Fruit fly (Drosophila melanogaster) whole organism, prepupa: ENCODE measurements around the gene DIP-alpha.

Experiments
- Blimp-1 ChIP-seq: fragments of 200-800 bp; sonication (Bioruptor generic); optimal IDR thresholded peaks from 3 replicates; lab custom pipeline; 2017; ENCODE audit warnings: missing biosample characterization, missing genetic modification characterization, mild to moderate bottlenecking, moderate library complexity, missing genetic modification reagents
- CG10631 ChIP-seq: fragments of 200-800 bp; sonication (Bioruptor generic); optimal IDR thresholded peaks from 2 replicates; lab custom pipeline; 2016; ENCODE audit warnings: missing biosample characterization, missing genetic modification characterization
- CG10669 ChIP-seq: fragments of 200-800 bp; sonication (Bioruptor generic); optimal IDR thresholded peaks from 3 replicates; lab custom pipeline; 2018; ENCODE audit warnings: missing biosample characterization, mild to moderate bottlenecking, missing genetic modification characterization, moderate library complexity
- CG11294 ChIP-seq: fragments of 200-800 bp; sonication (Bioruptor generic); IDR thresholded peaks from 2 replicates; pipeline ENCODE4 v1.3.6; 2022; ENCODE audit warnings: missing biosample characterization, missing genetic modification characterization
- CG1621 ChIP-seq: fragments of 200-800 bp; sonication (Bioruptor generic); optimal IDR thresholded peaks from 3 replicates; lab custom pipeline; 2018; ENCODE audit warnings: missing biosample characterization, mild to moderate bottlenecking, missing genetic modification characterization
- CG16779 ChIP-seq: fragments of 200-800 bp; sonication (Bioruptor generic); optimal IDR thresholded peaks from 3 replicates; lab custom pipeline; 2017; ENCODE audit warnings: missing biosample characterization, mild to moderate bottlenecking, missing genetic modification characterization
- CG31627 ChIP-seq: fragments of 200-800 bp; sonication (Bioruptor generic); optimal IDR thresholded peaks from 3 replicates; lab custom pipeline; 2016; ENCODE audit warnings: missing biosample characterization, missing genetic modification characterization
- CG4318 ChIP-seq: fragments of 200-800 bp; sonication (Bioruptor generic); optimal IDR thresholded peaks from 3 replicates; lab custom pipeline; 2017; ENCODE audit warnings: missing biosample characterization, mild to moderate bottlenecking, missing genetic modification characterization
- CG6276 ChIP-seq: fragments of 200-800 bp; sonication (Bioruptor generic); optimal IDR thresholded peaks from 2 replicates; lab custom pipeline; 2017; ENCODE audit warnings: missing biosample characterization, mild to moderate bottlenecking, missing genetic modification characterization
- CG6808 ChIP-seq: fragments of 200-800 bp; sonication (Bioruptor generic); optimal IDR thresholded peaks from 3 replicates; lab custom pipeline; 2017; ENCODE audit warnings: missing biosample characterization, missing genetic modification characterization, mild to moderate bottlenecking, moderate library complexity, missing genetic modification reagents
- CG6854 ChIP-seq: fragments of 200-800 bp; sonication (Bioruptor generic); optimal IDR thresholded peaks from 2 replicates; lab custom pipeline; 2017; ENCODE audit warnings: missing biosample characterization, mild to moderate bottlenecking, missing genetic modification characterization
- CG8319 ChIP-seq: fragments of 200-800 bp; sonication (Bioruptor generic); optimal IDR thresholded peaks from 3 replicates; lab custom pipeline; 2016; ENCODE audit warnings: missing biosample characterization, missing genetic modification characterization
- CG8632 ChIP-seq: fragments of 200-800 bp; sonication (Bioruptor generic); optimal IDR thresholded peaks from 3 replicates; lab custom pipeline; 2016; ENCODE audit warnings: missing biosample characterization, missing genetic modification characterization
- CG9139 ChIP-seq: fragments of 200-800 bp; sonication (Bioruptor generic); optimal IDR thresholded peaks from 3 replicates; lab custom pipeline; 2017; ENCODE audit warnings: missing biosample characterization, mild to moderate bottlenecking, missing genetic modification characterization
- Eip75B ChIP-seq: fragments of 200-800 bp; sonication (Bioruptor generic); optimal IDR thresholded peaks from 3 replicates; lab custom pipeline; 2016; ENCODE audit warnings: missing biosample characterization, missing genetic modification characterization
- Eip78C ChIP-seq: fragments of 200-800 bp; sonication (Bioruptor generic); peaks from one replicate; lab custom pipeline; 2016; ENCODE audit warnings: missing biosample characterization, missing genetic modification characterization
- Eip93F ChIP-seq: fragments of 200-800 bp; sonication (Bioruptor generic); optimal IDR thresholded peaks from 2 replicates; lab custom pipeline; 2016; ENCODE audit warnings: missing biosample characterization, mild to moderate bottlenecking, missing genetic modification characterization
- Ets21C ChIP-seq: fragments of 200-800 bp; sonication (Bioruptor generic); optimal IDR thresholded peaks from 3 replicates; lab custom pipeline; 2016; ENCODE audit warnings: missing biosample characterization, missing genetic modification characterization
- Ets96B ChIP-seq: fragments of 200-800 bp; optimal IDR thresholded peaks from 2 replicates; lab custom pipeline; 2019; ENCODE audit warnings: missing biosample characterization, mild to moderate bottlenecking, missing genetic modification characterization, moderate library complexity
- Gug ChIP-seq: fragments of 200-800 bp; sonication (Bioruptor generic); IDR thresholded peaks from 2 replicates; pipeline ENCODE4 v1.3.6; 2022; ENCODE audit warnings: missing biosample characterization, missing genetic modification characterization
- Hr38 ChIP-seq: sonication (Bioruptor generic); optimal IDR thresholded peaks from 2 replicates; lab custom pipeline; 2016; ENCODE audit warnings: missing biosample characterization, missing genetic modification characterization
- Hr39 ChIP-seq: fragments of 200-800 bp; sonication (Bioruptor generic); optimal IDR thresholded peaks from 2 replicates; lab custom pipeline; 2016; ENCODE audit warnings: missing biosample characterization, missing genetic modification characterization
- Lpt ChIP-seq: fragments of 200-800 bp; sonication (Bioruptor generic); optimal IDR thresholded peaks from 3 replicates; lab custom pipeline; 2016; ENCODE audit warnings: missing biosample characterization, missing genetic modification characterization
- Met ChIP-seq: fragments of 200-800 bp; sonication (Bioruptor generic); optimal IDR thresholded peaks from 3 replicates; lab custom pipeline; 2016; ENCODE audit warnings: missing biosample characterization, missing genetic modification characterization
- OdsH ChIP-seq: fragments of 200-800 bp; sonication (Bioruptor generic); optimal IDR thresholded peaks from 3 replicates; lab custom pipeline; 2016; ENCODE audit warnings: missing biosample characterization, missing genetic modification characterization
- Smox ChIP-seq: fragments of 200-800 bp; sonication (Bioruptor generic); optimal IDR thresholded peaks from 3 replicates; lab custom pipeline; 2016; ENCODE audit warnings: missing biosample characterization, missing genetic modification characterization
- Sox102F ChIP-seq: fragments of 200-800 bp; sonication (Bioruptor generic); optimal IDR thresholded peaks from 2 replicates; lab custom pipeline; 2016; ENCODE audit warnings: missing biosample characterization, mild to moderate bottlenecking, missing genetic modification characterization
- Sox14 ChIP-seq: fragments of 200-800 bp; sonication (Bioruptor generic); optimal IDR thresholded peaks from 3 replicates; lab custom pipeline; 2016; ENCODE audit warnings: missing biosample characterization, missing genetic modification characterization
- Sox15 ChIP-seq: fragments of 200-800 bp; sonication (Bioruptor generic); optimal IDR thresholded peaks from 3 replicates; lab custom pipeline; 2016; ENCODE audit warnings: missing biosample characterization, missing genetic modification characterization
- achi ChIP-seq: fragments of 200-800 bp; sonication (Bioruptor generic); optimal IDR thresholded peaks from 3 replicates; lab custom pipeline; 2016; ENCODE audit warnings: missing biosample characterization, missing genetic modification characterization
- acj6 ChIP-seq: fragments of 200-800 bp; sonication (Bioruptor generic); optimal IDR thresholded peaks from 3 replicates; lab custom pipeline; 2016; ENCODE audit warnings: missing biosample characterization, missing genetic modification characterization
- cyc ChIP-seq: fragments of 200-800 bp; sonication (Bioruptor generic); optimal IDR thresholded peaks from 3 replicates; lab custom pipeline; 2016; ENCODE audit warnings: missing biosample characterization, missing genetic modification characterization
- dac ChIP-seq: fragments of 200-800 bp; sonication (Bioruptor generic); optimal IDR thresholded peaks from 2 replicates; lab custom pipeline; 2017; ENCODE audit warnings: missing biosample characterization, mild to moderate bottlenecking, missing genetic modification characterization
- dsx ChIP-seq: fragments of 200-800 bp; optimal IDR thresholded peaks from 3 replicates; lab custom pipeline; 2019; ENCODE audit warnings: missing biosample characterization, mild to moderate bottlenecking, missing genetic modification characterization, moderate library complexity; ENCODE audit not compliant: poor library complexity, severe bottlenecking
- eg ChIP-seq: fragments of 200-800 bp; sonication (Bioruptor generic); IDR thresholded peaks from 3 replicates; pipeline ENCODE4 v1.3.6; 2022; ENCODE audit warnings: missing biosample characterization, missing genetic modification characterization
- esn ChIP-seq: fragments of 200-800 bp; sonication (Bioruptor generic); optimal IDR thresholded peaks from 2 replicates; lab custom pipeline; 2016; ENCODE audit warnings: missing biosample characterization, mild to moderate bottlenecking, missing genetic modification characterization, moderate library complexity
- fd59A ChIP-seq: fragments of 200-800 bp; sonication (Bioruptor generic); optimal IDR thresholded peaks from 2 replicates; lab custom pipeline; 2017; ENCODE audit warnings: missing biosample characterization, mild to moderate bottlenecking, missing genetic modification characterization, missing genetic modification reagents
- fd85E ChIP-seq: fragments of 200-800 bp; sonication (Bioruptor generic); optimal IDR thresholded peaks from 3 replicates; lab custom pipeline; 2016; ENCODE audit warnings: missing biosample characterization, missing genetic modification characterization
- lz ChIP-seq: fragments of 200-800 bp; sonication (Bioruptor generic); optimal IDR thresholded peaks from 3 replicates; lab custom pipeline; 2016; ENCODE audit warnings: missing biosample characterization, missing genetic modification characterization
- pdm3 ChIP-seq: fragments of 200-800 bp; sonication (Bioruptor generic); optimal IDR thresholded peaks from 3 replicates; lab custom pipeline; 2016; ENCODE audit warnings: missing biosample characterization, missing genetic modification characterization
- salr ChIP-seq, 2 experiments: fragments of 200-800 bp; sonication (Bioruptor generic); optimal IDR thresholded peaks; 3 replicates each; lab custom pipeline; 2016 to 2018; ENCODE audit warnings: missing biosample characterization in 2 of 2, missing genetic modification characterization in 2 of 2, mild to moderate bottlenecking in 1 of 2
- spab ChIP-seq: fragments of 200-800 bp; sonication (Bioruptor generic); optimal IDR thresholded peaks from 2 replicates; lab custom pipeline; 2017; ENCODE audit warnings: missing biosample characterization, mild to moderate bottlenecking, missing genetic modification characterization, missing genetic modification reagents
- topi ChIP-seq: fragments of 200-800 bp; sonication (Bioruptor generic); optimal IDR thresholded peaks from 3 replicates; lab custom pipeline; 2016; ENCODE audit warnings: missing biosample characterization, missing genetic modification characterization

DIP-alpha gene

DNA sequence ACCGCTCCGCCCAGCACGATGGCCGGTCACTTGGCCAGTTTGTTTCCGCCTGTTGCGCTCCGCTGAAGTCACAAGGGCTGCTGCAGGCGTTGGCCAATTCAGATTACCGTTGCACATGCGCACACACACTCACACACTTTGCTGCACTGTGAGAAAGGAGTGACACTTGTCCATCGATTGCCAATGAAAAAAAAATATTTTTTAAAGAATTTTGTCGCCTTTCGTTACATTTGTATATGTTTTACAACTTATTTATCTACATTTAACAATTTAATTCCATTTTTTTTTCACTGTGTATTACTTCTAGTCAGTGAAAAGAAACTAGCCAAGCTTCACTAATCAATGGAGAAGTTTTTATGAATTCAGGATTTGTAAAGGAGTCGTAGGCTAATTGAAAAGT is 95.4 kb downstream of the DIP-alpha start (continued):
- TF ChIP-seq CG11294 (GFP tag; lab: Robert Waterston, UW) = peak; percentile 49; the same call in 1 of the 2 replicates
- no peak for TF ChIP-seq Hr38 (GFP tag; lab: Kevin White, UChicago)
- no peak for TF ChIP-seq Eip93F (GFP tag; lab: Kevin White, UChicago)
- no peak for TF ChIP-seq fd85E
- TF ChIP-seq CG31627 (GFP tag; lab: Kevin White, UChicago) = peak; percentile 77
- TF ChIP-seq acj6 (GFP tag; lab: Kevin White, UChicago) = peak; percentile 81
- peak; percentile 50 for TF ChIP-seq Sox15 (GFP tag; lab: Kevin White, UChicago)
- peak; percentile 6 for TF ChIP-seq CG16779 (tag; lab: Kevin White, UChicago)
- TF ChIP-seq CG6276 (GFP tag; lab: Kevin White, UChicago) = peak; percentile 72
- peak; percentile 79 for TF ChIP-seq lz (GFP tag; lab: Kevin White, UChicago)
- TF ChIP-seq Smox (GFP tag; lab: Kevin White, UChicago) = peak; percentile 77
- peak; percentile 53 for TF ChIP-seq CG6808 (GFP tag; lab: Kevin White, UChicago)
- TF ChIP-seq cyc (GFP tag; lab: Kevin White, UChicago) = peak; percentile 77
- peak; percentile 50 for TF ChIP-seq fd59A (GFP tag; lab: Kevin White, UChicago)
- peak; percentile 79 for TF ChIP-seq Hr39 (GFP tag; lab: Kevin White, UChicago)
- peak; percentile 82 for TF ChIP-seq topi (GFP tag; lab: Kevin White, UChicago)
- TF ChIP-seq Gug = peak; percentile 63
- peak; percentile 79 for TF ChIP-seq pdm3 (GFP tag; lab: Kevin White, UChicago)
- TF ChIP-seq CG4318 (GFP tag; lab: Kevin White, UChicago) = peak; percentile 70
- TF ChIP-seq CG8319 (GFP tag; lab: Kevin White, UChicago) = peak; percentile 48

DNA sequence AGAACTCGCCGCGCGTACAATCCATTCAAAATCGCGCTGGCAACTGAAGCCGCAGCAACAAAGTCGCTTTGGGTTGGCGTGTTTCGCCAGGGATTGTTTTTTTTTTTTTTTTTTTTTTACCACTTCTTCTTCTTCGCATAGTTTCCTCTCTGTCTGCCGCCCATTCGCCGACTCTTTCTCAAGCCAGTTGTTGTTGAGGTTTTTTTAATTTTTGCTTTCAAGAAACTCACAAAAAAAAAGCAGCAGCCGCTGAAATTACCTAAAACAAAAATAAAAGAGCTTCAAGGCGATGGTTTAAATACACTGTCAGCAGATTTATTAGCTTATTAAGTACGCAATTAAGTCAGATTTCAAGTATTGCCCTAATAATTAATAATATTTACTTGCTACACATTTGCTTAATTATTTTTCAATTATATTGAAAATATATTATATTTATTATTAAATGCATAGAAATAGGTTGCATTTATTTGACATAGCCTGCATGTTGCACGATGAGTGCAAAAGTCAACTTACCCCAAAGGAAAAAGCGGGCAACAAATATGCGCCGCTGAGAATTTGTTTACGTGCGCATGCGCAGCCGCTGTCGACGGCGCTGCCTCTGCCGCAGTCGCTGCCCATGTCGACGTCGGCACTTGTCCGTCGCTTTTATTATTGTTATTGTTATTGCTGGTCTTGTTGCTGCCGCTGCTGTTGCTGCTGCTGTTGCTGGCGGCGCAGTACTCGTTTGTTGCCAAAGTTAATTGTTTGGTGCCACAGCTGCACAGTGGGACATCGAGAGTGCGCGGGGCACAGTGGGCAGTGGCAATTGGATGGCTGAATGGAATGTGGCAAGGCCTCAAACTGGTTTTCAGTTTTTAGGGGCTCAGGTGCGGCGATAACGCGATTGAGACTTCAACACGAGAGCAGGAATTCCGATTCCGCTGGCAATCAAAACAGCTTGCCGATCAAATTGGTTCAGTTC is 96.7 kb downstream of the DIP-alpha start, which contains the start of gene CG12206:
Gene CG12206, minus strand, starts transcription at position 49 of the 964 bp plus-strand sequence.
- TF ChIP-seq Sox14 (GFP tag; lab: Kevin White, UChicago) (no peak), CG10631 (GFP tag; lab: Kevin White, UChicago) (peak; percentile 72), Blimp-1 (GFP tag; lab: Kevin White, UChicago) (peak; percentile 66), CG16779 (tag; lab: Kevin White, UChicago) (peak; percentile 85), Met (GFP tag; lab: Kevin White, UChicago) (peak; percentile 22), Eip75B (GFP tag; lab: Kevin White, UChicago) (peak; percentile 50), Ets21C (GFP tag; lab: Kevin White, UChicago) (no peak), CG6854 (GFP tag; lab: Kevin White, UChicago) (peak; percentile 60), Eip93F (GFP tag; lab: Kevin White, UChicago) (no peak), salr (GFP tag; optimal IDR thresholded peaks at IDR 0.05; lab: Kevin White, UChicago) (peak; percentile 59 to 76), esn (peak; percentile 59), Smox (GFP tag; lab: Kevin White, UChicago) (peak; percentile 7), CG10669 (GFP tag; lab: Kevin White, UChicago) (peak; percentile 92), eg (peak; percentile 80), CG1621 (peak; percentile 82), Lpt (GFP tag; lab: Kevin White, UChicago) (peak; percentile 66), CG4318 (GFP tag; lab: Kevin White, UChicago) (peak; percentile 65), Hr39 (GFP tag; lab: Kevin White, UChicago) (no peak), acj6 (GFP tag; lab: Kevin White, UChicago) (peak; percentile 57), CG6808 (GFP tag; lab: Kevin White, UChicago) (peak; percentile 91), CG8632 (GFP tag; lab: Kevin White, UChicago) (peak; percentile 81), Ets96B (tag; lab: Kevin White, UChicago) (peak; percentile 88), dac (GFP tag; lab: Kevin White, UChicago) (peak; percentile 30), OdsH (GFP tag; lab: Kevin White, UChicago) (peak; percentile 54), cyc (GFP tag; lab: Kevin White, UChicago) (peak; percentile 8), Eip78C (GFP tag; lab: Kevin White, UChicago) (peak; percentile 89), dsx (peak; percentile 99), fd59A (GFP tag; lab: Kevin White, UChicago) (peak; percentile 69), fd85E (no peak), spab (GFP tag; lab: Kevin White, UChicago) (peak; percentile 88), Sox15 (GFP tag; lab: Kevin White, UChicago) (peak; percentile 64), achi (GFP tag; lab: Kevin White, UChicago) (peak; percentile 71), pdm3 (GFP tag; lab: Kevin White, UChicago) (peak; percentile 72), Gug (peak; percentile 32; the same call in 1 of the 2 replicates), CG9139 (GFP tag; lab: Kevin White, UChicago) (peak; percentile 91), Sox102F (GFP tag; lab: Kevin White, UChicago) (peak; percentile 25), CG31627 (GFP tag; lab: Kevin White, UChicago) (no peak), CG11294 (GFP tag; lab: Robert Waterston, UW) (no peak), topi (GFP tag; lab: Kevin White, UChicago) (peak; percentile 34), lz (GFP tag; lab: Kevin White, UChicago) (peak; percentile 21)
